Fruit fly (Drosophila melanogaster) Kc167 (cell line): Measurements from ENCODE around the gene GlcAT-I.

Experiments
- Myc ChIP-seq: fragments of >200 bp; optimal IDR thresholded peaks from 2 replicates; lab custom pipeline; 2017; ENCODE audit warnings: missing external identifiers
- Sin3A ChIP-seq: fragments of >200 bp; optimal IDR thresholded peaks from 2 replicates; lab custom pipeline; 2018; ENCODE audit warnings: missing external identifiers
- h ChIP-seq: fragments of >200 bp; optimal IDR thresholded peaks from 3 replicates; lab custom pipeline; 2018; ENCODE audit warnings: missing external identifiers
- insv ChIP-seq: fragments of >200 bp; optimal IDR thresholded peaks from 3 replicates; lab custom pipeline; 2018; ENCODE audit warnings: missing external identifiers
- psq ChIP-seq: fragments of >200 bp; optimal IDR thresholded peaks from 2 replicates; lab custom pipeline; 2017; ENCODE audit warnings: missing external identifiers
- ttk ChIP-seq: sonication (Bioruptor generic); optimal IDR thresholded peaks from 2 replicates; lab custom pipeline; 2017; ENCODE audit warnings: missing external identifiers

DNA sequence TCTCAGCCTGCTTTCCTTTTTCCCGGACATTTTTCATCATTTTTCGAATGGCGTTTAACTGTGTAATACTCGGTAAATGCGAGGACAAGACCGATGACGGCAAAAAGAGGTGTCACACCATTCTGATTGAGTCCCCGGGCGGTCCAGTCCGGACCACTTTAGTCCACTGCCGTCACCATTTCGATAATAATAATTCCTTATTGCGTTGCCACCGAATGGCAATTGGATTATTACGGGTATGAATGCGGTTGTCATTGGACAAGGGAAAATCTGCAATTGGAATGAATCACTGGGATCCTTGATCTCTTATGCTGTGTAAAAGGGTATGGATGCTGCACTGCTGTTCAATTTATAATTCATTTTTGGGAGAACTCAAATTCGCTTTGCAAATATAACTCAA, 47.8 kb downstream of the GlcAT-I start:
- TF ChIP-seq Sin3A (lab: Kevin White, UChicago) (no peak), h (lab: Kevin White, UChicago) (no peak), insv (lab: Kevin White, UChicago) (no peak), psq (lab: Kevin White, UChicago) (no peak), ttk (lab: Kevin White, UChicago) (no peak), Myc (no peak)
